Fruit fly (Drosophila melanogaster) whole organism, embryonic: ENCODE measurements around the gene COX6B.

Experiments used
- ATbp ChIP-seq: fragments of 200-800 bp; sonication (Bioruptor generic); optimal IDR thresholded peaks from 2 replicates; lab custom pipeline; 2017; ENCODE audit warnings: missing biosample characterization, mild to moderate bottlenecking, missing genetic modification characterization, missing genetic modification reagents
- B-H1 ChIP-seq: fragments of 200-800 bp; sonication (Bioruptor generic); IDR thresholded peaks from 3 replicates; pipeline ENCODE4 v1.3.6; 2022; ENCODE audit warnings: missing biosample characterization, missing genetic modification characterization
- CG10565 ChIP-seq: fragments of 200-800 bp; sonication (Bioruptor generic); optimal IDR thresholded peaks from 3 replicates; lab custom pipeline; 2016; ENCODE audit warnings: missing biosample characterization, mild to moderate bottlenecking, missing genetic modification characterization
- CG10654 ChIP-seq: fragments of 200-800 bp; sonication (Bioruptor generic); optimal IDR thresholded peaks from 2 replicates; lab custom pipeline; 2016; ENCODE audit warnings: missing biosample characterization, missing genetic modification characterization
- CG11085 ChIP-seq: fragments of 200-800 bp; sonication (Bioruptor generic); IDR thresholded peaks from 2 replicates; pipeline ENCODE4 v1.3.6; 2022; ENCODE audit warnings: missing biosample characterization, missing genetic modification characterization
- CG11247 ChIP-seq: fragments of 200-800 bp; sonication (Bioruptor generic); IDR thresholded peaks from 2 replicates; pipeline ENCODE4 v1.3.6; 2022; ENCODE audit warnings: missing biosample characterization, missing genetic modification characterization
- CG11695 ChIP-seq: fragments of 200-800 bp; sonication (Bioruptor generic); IDR thresholded peaks from 3 replicates; pipeline ENCODE4 v1.3.6; 2022; ENCODE audit warnings: missing biosample characterization, missing genetic modification characterization
- CG12219 ChIP-seq: fragments of 200-800 bp; sonication (Bioruptor generic); optimal IDR thresholded peaks from 3 replicates; lab custom pipeline; 2018; ENCODE audit warnings: missing biosample characterization, mild to moderate bottlenecking, missing genetic modification characterization
- CG13624 ChIP-seq: fragments of 200-800 bp; sonication (Bioruptor generic); optimal IDR thresholded peaks from 2 replicates; lab custom pipeline; 2016; ENCODE audit warnings: missing biosample characterization, missing genetic modification characterization
- CG13775 ChIP-seq: fragments of 200-800 bp; sonication (Bioruptor generic); optimal IDR thresholded peaks from 3 replicates; lab custom pipeline; 2017; ENCODE audit warnings: missing biosample characterization, mild to moderate bottlenecking, missing genetic modification characterization
- CG14014 ChIP-seq: fragments of 200-800 bp; sonication (Bioruptor generic); IDR thresholded peaks from 2 replicates; pipeline ENCODE4 v1.3.6; 2022; ENCODE audit warnings: missing biosample characterization, missing genetic modification characterization
- CG14050 ChIP-seq: fragments of 200-800 bp; sonication (Bioruptor generic); IDR thresholded peaks from 3 replicates; pipeline ENCODE4 v1.3.6; 2022; ENCODE audit warnings: missing biosample characterization, missing genetic modification characterization
- CG14667 ChIP-seq: fragments of 200-800 bp; sonication (Bioruptor generic); IDR thresholded peaks from 2 replicates; pipeline ENCODE4 v1.3.6; 2022; ENCODE audit warnings: missing biosample characterization, missing genetic modification characterization
- CG15696 ChIP-seq: fragments of 200-800 bp; sonication (Bioruptor generic); optimal IDR thresholded peaks from 2 replicates; lab custom pipeline; 2019; ENCODE audit warnings: missing biosample characterization, mild to moderate bottlenecking, missing genetic modification characterization, moderate library complexity
- CG1603 ChIP-seq: fragments of 200-800 bp; sonication (Bioruptor generic); optimal IDR thresholded peaks from 2 replicates; lab custom pipeline; 2019; ENCODE audit warnings: missing biosample characterization, mild to moderate bottlenecking, missing genetic modification characterization, moderate library complexity
- CG17361 ChIP-seq: fragments of 200-800 bp; sonication (Bioruptor generic); IDR thresholded peaks from 3 replicates; pipeline ENCODE4 v1.3.6; 2022; ENCODE audit warnings: missing biosample characterization, missing genetic modification characterization
- CG17912 ChIP-seq: fragments of 200-800 bp; sonication (Bioruptor generic); optimal IDR thresholded peaks from 2 replicates; lab custom pipeline; 2018; ENCODE audit warnings: missing biosample characterization, mild to moderate bottlenecking, missing genetic modification characterization
- CG34376 ChIP-seq: fragments of 200-800 bp; sonication (Bioruptor generic); optimal IDR thresholded peaks from 2 replicates; lab custom pipeline; 2018; ENCODE audit warnings: missing biosample characterization, mild to moderate bottlenecking, missing genetic modification characterization
- CG34422 ChIP-seq: fragments of 200-800 bp; sonication (Bioruptor generic); IDR thresholded peaks from 3 replicates; pipeline ENCODE4 v1.3.6; 2022; ENCODE audit warnings: missing biosample characterization, missing genetic modification characterization
- CG42726 ChIP-seq: fragments of 200-800 bp; sonication (Bioruptor generic); IDR thresholded peaks from 2 replicates; pipeline ENCODE4 v1.3.6; 2022; ENCODE audit warnings: missing biosample characterization, missing genetic modification characterization; ENCODE audit not compliant: partially characterized antibody
- CG4360 ChIP-seq: fragments of 200-800 bp; sonication (Bioruptor generic); IDR thresholded peaks from 2 replicates; pipeline ENCODE4 v1.3.6; 2022; ENCODE audit warnings: missing biosample characterization, missing genetic modification characterization
- CG6175 ChIP-seq: fragments of 200-800 bp; sonication (Bioruptor generic); IDR thresholded peaks from 3 replicates; pipeline ENCODE4 v1.3.6; 2022; ENCODE audit warnings: missing biosample characterization, missing genetic modification characterization
- CG6254 ChIP-seq: fragments of 200-800 bp; sonication (Bioruptor generic); optimal IDR thresholded peaks from 3 replicates; lab custom pipeline; 2017; ENCODE audit warnings: mild to moderate bottlenecking, missing biosample characterization, missing genetic modification reagents, missing genetic modification characterization
- CG6854 ChIP-seq: fragments of 200-800 bp; sonication (Bioruptor generic); optimal IDR thresholded peaks from 3 replicates; lab custom pipeline; 2017; ENCODE audit warnings: missing biosample characterization, mild to moderate bottlenecking, missing genetic modification characterization
- CG7357 ChIP-seq: fragments of 200-800 bp; sonication (Bioruptor generic); IDR thresholded peaks from 3 replicates; pipeline ENCODE4 v1.3.6; 2022; ENCODE audit warnings: missing biosample characterization, missing genetic modification characterization
- CG7963 ChIP-seq: fragments of 200-800 bp; sonication (Bioruptor generic); IDR thresholded peaks from 3 replicates; pipeline ENCODE4 v1.3.6; 2022; ENCODE audit warnings: missing biosample characterization, missing genetic modification characterization; ENCODE audit not compliant: partially characterized antibody
- Camta ChIP-seq: fragments of 200-800 bp; sonication (Bioruptor generic); optimal IDR thresholded peaks from 2 replicates; lab custom pipeline; 2016; ENCODE audit warnings: missing biosample characterization, missing genetic modification characterization
- Dip3 ChIP-seq: fragments of 200-800 bp; sonication (Bioruptor generic); optimal IDR thresholded peaks from 3 replicates; lab custom pipeline; 2016; ENCODE audit warnings: missing biosample characterization, missing genetic modification characterization
- Dll ChIP-seq: fragments of 200-800 bp; sonication (Bioruptor generic); IDR thresholded peaks from 4 replicates; pipeline ENCODE4 v1.3.6; 2022; ENCODE audit warnings: missing biosample characterization, missing genetic modification characterization; ENCODE audit not compliant: partially characterized antibody
- Dp ChIP-seq: fragments of 200-800 bp; sonication (Bioruptor generic); optimal IDR thresholded peaks from 2 replicates; lab custom pipeline; 2018; ENCODE audit warnings: missing biosample characterization, mild to moderate bottlenecking, missing genetic modification characterization, moderate library complexity
- E2f1 ChIP-seq: fragments of 200-800 bp; sonication (Bioruptor generic); IDR thresholded peaks from 2 replicates; pipeline ENCODE4 v1.3.6; 2022; ENCODE audit warnings: missing biosample characterization, missing genetic modification characterization
- Hr39 ChIP-seq: fragments of >200 bp; optimal IDR thresholded peaks from 2 replicates; lab custom pipeline; 2017
- Lpt ChIP-seq: fragments of >200 bp; optimal IDR thresholded peaks from 2 replicates; lab custom pipeline; 2018; ENCODE audit warnings: missing biosample characterization, missing genetic modification characterization
- MESR4 ChIP-seq: fragments of 200-800 bp; sonication (Bioruptor generic); optimal IDR thresholded peaks from 2 replicates; lab custom pipeline; 2018; ENCODE audit warnings: missing biosample characterization, mild to moderate bottlenecking, missing genetic modification characterization, moderate library complexity
- Mad ChIP-seq: fragments of 200-800 bp; sonication (Bioruptor generic); optimal IDR thresholded peaks from 2 replicates; lab custom pipeline; 2016; ENCODE audit warnings: missing biosample characterization, missing genetic modification characterization
- al ChIP-seq: fragments of 200-800 bp; sonication (Bioruptor generic); IDR thresholded peaks from 2 replicates; pipeline ENCODE4 v1.3.6; 2022; ENCODE audit warnings: missing biosample characterization, missing genetic modification characterization
- bigmax ChIP-seq: fragments of 200-800 bp; sonication (Bioruptor generic); optimal IDR thresholded peaks from 2 replicates; lab custom pipeline; 2018; ENCODE audit warnings: missing biosample characterization, mild to moderate bottlenecking, missing genetic modification characterization
- bsh ChIP-seq, 2 experiments: fragments of 200-800 bp; sonication (Bioruptor generic); optimal IDR thresholded peaks; 2 replicates each; lab custom pipeline; 2017 to 2018; ENCODE audit warnings: mild to moderate bottlenecking in 2 of 2, missing biosample characterization in 2 of 2, missing genetic modification characterization in 2 of 2, moderate library complexity in 1 of 2
- danr ChIP-seq: fragments of 200-800 bp; sonication (Bioruptor generic); IDR thresholded peaks from 2 replicates; pipeline ENCODE4 v1.3.6; 2022; ENCODE audit warnings: missing biosample characterization, missing genetic modification characterization
- fd96Cb ChIP-seq: fragments of 200-800 bp; sonication (Bioruptor generic); optimal IDR thresholded peaks from 2 replicates; lab custom pipeline; 2018; ENCODE audit warnings: missing biosample characterization, mild to moderate bottlenecking, missing genetic modification characterization, moderate library complexity
- gsb ChIP-seq: fragments of 200-800 bp; sonication (Bioruptor generic); IDR thresholded peaks from 2 replicates; pipeline ENCODE4 v1.3.6; 2022; ENCODE audit warnings: missing biosample characterization, missing genetic modification characterization
- hkb ChIP-seq, 2 experiments: fragments of 200-800 bp in 1 of 2; fragments of >200 bp in 1 of 2; sonication (Bioruptor generic) in 1 of 2; IDR thresholded peaks in 1 of 2; optimal IDR thresholded peaks in 1 of 2; 2 replicates each; pipeline versions ENCODE4 v1.3.6 to Lab custom; 2017 to 2022; ENCODE audit warnings: missing biosample characterization in 1 of 2, missing genetic modification characterization in 1 of 2
- mam ChIP-seq: fragments of 200-800 bp; sonication (Bioruptor generic); optimal IDR thresholded peaks from 3 replicates; lab custom pipeline; 2016; ENCODE audit warnings: missing biosample characterization, missing genetic modification characterization
- nmo ChIP-seq: fragments of 200-800 bp; sonication (Bioruptor generic); optimal IDR thresholded peaks from 2 replicates; lab custom pipeline; 2018; ENCODE audit warnings: missing biosample characterization, mild to moderate bottlenecking, missing genetic modification characterization, moderate library complexity
- odd ChIP-seq: fragments of 200-800 bp; sonication (Bioruptor generic); optimal IDR thresholded peaks from 2 replicates; lab custom pipeline; 2017; ENCODE audit warnings: missing biosample characterization, mild to moderate bottlenecking, missing genetic modification characterization
- onecut ChIP-seq: fragments of 200-800 bp; sonication (Bioruptor generic); IDR thresholded peaks from 2 replicates; pipeline ENCODE4 v1.3.6; 2022; ENCODE audit warnings: missing biosample characterization, missing genetic modification characterization
- phol ChIP-seq: fragments of 200-800 bp; sonication (Bioruptor generic); optimal IDR thresholded peaks from 3 replicates; lab custom pipeline; 2018; ENCODE audit warnings: missing biosample characterization, mild to moderate bottlenecking, missing genetic modification characterization, moderate library complexity
- sens ChIP-seq: fragments of 200-800 bp; sonication (Bioruptor generic); peaks from one replicate; lab custom pipeline; 2016; ENCODE audit warnings: missing biosample characterization, missing genetic modification characterization
- shn ChIP-seq: fragments of 200-800 bp; sonication (Bioruptor generic); optimal IDR thresholded peaks from 3 replicates; lab custom pipeline; 2016; ENCODE audit warnings: missing biosample characterization, missing genetic modification characterization
- slbo ChIP-seq: fragments of 200-800 bp; sonication (Bioruptor generic); IDR thresholded peaks from 2 replicates; pipeline ENCODE4 v1.3.6; 2022; ENCODE audit warnings: missing biosample characterization, missing genetic modification characterization
- usp ChIP-seq: fragments of >200 bp; optimal IDR thresholded peaks from 2 replicates; lab custom pipeline; 2017; ENCODE audit warnings: missing biosample characterization, missing genetic modification characterization
- vfl ChIP-seq: fragments of 200-800 bp; sonication (Bioruptor generic); optimal IDR thresholded peaks from 2 replicates; lab custom pipeline; 2016; ENCODE audit warnings: missing biosample characterization, missing genetic modification characterization

COX6B gene

DNA sequence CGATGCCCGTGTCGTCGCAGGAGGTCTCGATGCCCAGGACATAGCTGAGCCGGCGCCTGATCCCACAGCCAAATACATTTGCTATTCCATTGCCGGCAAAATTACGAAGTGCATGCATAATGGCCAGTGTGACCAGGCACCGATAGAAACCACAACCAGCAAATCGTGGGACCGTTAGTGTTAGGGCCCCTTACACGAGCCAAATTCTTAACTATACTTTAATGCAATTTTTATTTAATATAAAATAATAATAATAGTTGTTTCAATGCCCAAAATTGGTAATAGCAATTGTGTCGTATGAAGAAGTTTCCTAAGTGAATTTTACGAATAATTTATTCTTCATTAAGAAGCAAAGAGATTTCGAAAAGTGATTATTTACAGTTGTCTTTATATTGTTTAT is 42.5 kb downstream of the COX6B start, which contains the start of gene Tcs4 (continued):
- TF ChIP-seq CG12219 (no peak), CG6254 (no peak), CG10654 (GFP tag; lab: Kevin White, UChicago) (no peak), CG6854 (GFP tag; lab: Kevin White, UChicago) (no peak), CG7963 (GFP tag; lab: Robert Waterston, UW) (no peak), CG7357 (GFP tag; lab: Robert Waterston, UW) (no peak), Dip3 (GFP tag; lab: Kevin White, UChicago) (no peak), CG6175 (GFP tag; lab: Robert Waterston, UW) (no peak), mam (GFP tag; lab: Kevin White, UChicago) (no peak), CG14014 (GFP tag; lab: Robert Waterston, UW) (no peak), nmo (GFP tag; lab: Kevin White, UChicago) (peak; percentile 48), usp (GFP tag; lab: Kevin White, UChicago) (no peak), CG13624 (GFP tag; lab: Kevin White, UChicago) (no peak), Mad (GFP tag; lab: Kevin White, UChicago) (no peak), bsh (GFP tag; optimal IDR thresholded peaks at IDR 0.05; lab: Kevin White, UChicago) (peak in 1 of 2 experiments; percentile 33), gsb (GFP tag; lab: Robert Waterston, UW) (no peak), slbo (GFP tag; lab: Robert Waterston, UW) (peak; percentile 20; the same call in 1 of the 2 replicates), Dp (GFP tag; lab: Kevin White, UChicago) (peak; percentile 32), B-H1 (no peak), CG17912 (no peak), bigmax (GFP tag; lab: Kevin White, UChicago) (no peak), CG15696 (tag; lab: Kevin White, UChicago) (peak; percentile 30), al (GFP tag; lab: Robert Waterston, UW) (no peak), CG13775 (GFP tag; lab: Kevin White, UChicago) (peak; percentile 22), sens (GFP tag; lab: Kevin White, UChicago) (peak; percentile 62), ATbp (GFP tag; lab: Kevin White, UChicago) (no peak), Dll (GFP tag; lab: Robert Waterston, UW) (peak; percentile 59; the same call in 2 of the 4 replicates), fd96Cb (tag; lab: Kevin White, UChicago) (no peak), CG34422 (GFP tag; lab: Robert Waterston, UW) (peak; percentile 34; the same call in 1 of the 3 replicates), E2f1 (GFP tag; lab: Robert Waterston, UW) (no peak), CG42726 (GFP tag; lab: Robert Waterston, UW) (no peak), CG34376 (no peak), CG10565 (GFP tag; lab: Kevin White, UChicago) (no peak), MESR4 (peak; percentile 44), CG14667 (no peak), CG11085 (GFP tag; lab: Robert Waterston, UW) (no peak), Lpt (GFP tag; lab: Kevin White, UChicago) (no peak), danr (no peak), shn (GFP tag; lab: Kevin White, UChicago) (no peak), Hr39 (lab: Kevin White, UChicago) (no peak), CG11247 (GFP tag; lab: Robert Waterston, UW) (no peak), odd (GFP tag; lab: Kevin White, UChicago) (no peak), Camta (GFP tag; lab: Kevin White, UChicago) (no peak), CG1603 (tag; lab: Kevin White, UChicago) (peak; percentile 29), vfl (no peak), phol (tag; lab: Kevin White, UChicago) (peak; percentile 60), CG17361 (GFP tag; lab: Robert Waterston, UW) (0 out of 3 replicates have a peak, but pooled peaks have one; percentile 33), CG11695 (GFP tag; lab: Robert Waterston, UW) (0 out of 3 replicates have a peak, but pooled peaks have one; percentile 18), onecut (GFP tag; lab: Robert Waterston, UW) (no peak), CG4360 (GFP tag; lab: Robert Waterston, UW) (no peak), hkb (optimal IDR thresholded peaks at IDR 0.05; lab: Kevin White, UChicago) (no peak), hkb (GFP tag; IDR thresholded peaks at IDR 0.05; lab: Robert Waterston, UW) (no peak), CG14050 (GFP tag; lab: Robert Waterston, UW) (no peak)
